Fruit fly (Drosophila melanogaster): ENCODE data around the gene CG7453.
A peak's percentile ranks its signal among the peaks of the same experiment; 100 is the strongest.

Gene CG7453

dm6 chrX:19187624-19188085 lies 7.7 kb downstream of the CG7453 start, which contains the start of gene Mec2 (continued):
- TF ChIP-seq dimm (GFP tag; IDR thresholded peaks at IDR 0.05) (no peak), CkIIα-i1 (GFP tag; IDR thresholded peaks at IDR 0.05) (no peak), Bteb2 (GFP tag; optimal IDR thresholded peaks at IDR 0.05) (no peak), ci (GFP tag; IDR thresholded peaks at IDR 0.05) (peak; percentile 83), peb (GFP tag; IDR thresholded peaks at IDR 0.05) (no peak), CG4854 (GFP tag; optimal IDR thresholded peaks at IDR 0.05) (no peak), CG9817 (tag; optimal IDR thresholded peaks at IDR 0.05) (peak; percentile 36), CG14050 (GFP tag; IDR thresholded peaks at IDR 0.05) (peak; percentile 53; the same call in 2 of the 3 replicates), Gsc (GFP tag; IDR thresholded peaks at IDR 0.05) (no peak), CG31365 (tag; optimal IDR thresholded peaks at IDR 0.05) (no peak), GATAe (GFP tag; conservative IDR thresholded peaks at IDR 0.05) (no peak), E2f1 (GFP tag; IDR thresholded peaks at IDR 0.05) (peak; percentile 56), ems (GFP tag; optimal IDR thresholded peaks at IDR 0.05) (peak; percentile 26), Dek (tag; optimal IDR thresholded peaks at IDR 0.05) (peak; percentile 47), CG10431 (GFP tag; optimal IDR thresholded peaks at IDR 0.05) (no peak), zen2 (GFP tag; IDR thresholded peaks at IDR 0.05; ENCODE audit: partially characterized antibody) (no peak), CG10462 (GFP tag; optimal IDR thresholded peaks at IDR 0.05) (no peak), chn (GFP tag; optimal IDR thresholded peaks at IDR 0.05) (peak; percentile 49), CG1602 (GFP tag; optimal IDR thresholded peaks at IDR 0.05) (peak; percentile 12), CG13287 (GFP tag; IDR thresholded peaks at IDR 0.05; ENCODE audit: partially characterized antibody) (no peak), seq (GFP tag; IDR thresholded peaks at IDR 0.05) (peak; percentile 47; the same call in 1 of the 2 replicates), MESR4 (GFP tag; optimal IDR thresholded peaks at IDR 0.05) (no peak), tap (tag; optimal IDR thresholded peaks at IDR 0.05) (no peak), nerfin-1 (tag; optimal IDR thresholded peaks at IDR 0.05) (no peak), tll (GFP tag; optimal IDR thresholded peaks at IDR 0.05) (no peak), CG8089 (GFP tag; optimal IDR thresholded peaks at IDR 0.05) (peak; percentile 4), fu2 (GFP tag; optimal IDR thresholded peaks at IDR 0.05) (peak; percentile 16), mirr (GFP tag; optimal IDR thresholded peaks at IDR 0.05) (no peak), cad (GFP tag; optimal IDR thresholded peaks at IDR 0.05) (no peak), CG8765 (GFP tag; IDR thresholded peaks at IDR 0.05) (no peak), crol (GFP tag; IDR thresholded peaks at IDR 0.05) (no peak), CG2202 (tag; optimal IDR thresholded peaks at IDR 0.05) (no peak), zfh1 (GFP tag; IDR thresholded peaks at IDR 0.05) (peak; percentile 58; the same call in 2 of the 3 replicates), odd (GFP tag; optimal IDR thresholded peaks at IDR 0.05) (no peak), Nf-YB (GFP tag; optimal IDR thresholded peaks at IDR 0.05) (no peak), CG8290 (GFP tag; optimal IDR thresholded peaks at IDR 0.05) (no peak), CG8290 (tag; optimal IDR thresholded peaks at IDR 0.05) (peak in 1 of 2 experiments; percentile 91), CG7372 (GFP tag; IDR thresholded peaks at IDR 0.05) (no peak), Bgb (GFP tag; IDR thresholded peaks at IDR 0.05; ENCODE audit: partially characterized antibody) (no peak), CG12299 (tag; optimal IDR thresholded peaks at IDR 0.05) (no peak), CG3726 (GFP tag; IDR thresholded peaks at IDR 0.05) (0 out of 3 replicates have a peak, but pooled peaks have one; percentile 23), kni (GFP tag; optimal IDR thresholded peaks at IDR 0.05) (no peak), Sin3A (optimal IDR thresholded peaks at IDR 0.05) (no peak), CG3995 (GFP tag; optimal IDR thresholded peaks at IDR 0.05) (no peak), dysf (GFP tag; IDR thresholded peaks at IDR 0.05) (peak; percentile 62), pum (GFP tag; optimal IDR thresholded peaks at IDR 0.05) (peak; percentile 23), sisA (GFP tag; IDR thresholded peaks at IDR 0.05) (peak; percentile 49), CG7786 (GFP tag; optimal IDR thresholded peaks at IDR 0.05) (peak; percentile 29), wek (GFP tag; optimal IDR thresholded peaks at IDR 0.05) (peak; percentile 8), ind (GFP tag; optimal IDR thresholded peaks at IDR 0.05) (peak; percentile 41), amos (GFP tag; IDR thresholded peaks at IDR 0.05; ENCODE audit: partially characterized antibody) (no peak), unc-4 (GFP tag; IDR thresholded peaks at IDR 0.05; ENCODE audit: partially characterized antibody) (no peak)
